Worm (Caenorhabditis elegans) whole organism, young adult: ENCODE measurements around the gene srbc-55.

Experiments used
- B0035.1 ChIP-seq: sonication (generic microtip); optimal IDR thresholded peaks from 2 replicates; lab custom pipeline; 2016; ENCODE audit warnings: missing genetic modification characterization, mild to moderate bottlenecking, missing compliant biosample characterization, missing genotype, missing genetic modification reagents
- B0336.3 ChIP-seq: fragments of 200-800 bp; sonication (Bioruptor generic); IDR thresholded peaks from 2 replicates; pipeline ENCODE4 v1.3.6; 2022; ENCODE audit warnings: missing genetic modification characterization, missing compliant biosample characterization
- C06A6.2 ChIP-seq: fragments of 200-800 bp; sonication (Bioruptor generic); conservative IDR thresholded peaks from 2 replicates; pipeline ENCODE4 v1.3.6; 2022; ENCODE audit warnings: missing genetic modification characterization, missing compliant biosample characterization
- F22D6.2 ChIP-seq: sonication (generic microtip); optimal IDR thresholded peaks from 2 replicates; lab custom pipeline; 2016; ENCODE audit warnings: mild to moderate bottlenecking, missing genetic modification characterization, missing compliant biosample characterization
- F33H1.4 ChIP-seq: fragments of 200-800 bp; sonication (Bioruptor generic); IDR thresholded peaks from 2 replicates; pipeline ENCODE4 v1.3.6; 2022; ENCODE audit warnings: missing genetic modification reagents, missing genetic modification characterization, missing compliant biosample characterization
- F49E8.2 ChIP-seq: sonication (generic microtip); optimal IDR thresholded peaks from 3 replicates; lab custom pipeline; 2017; ENCODE audit warnings: missing genetic modification characterization, mild to moderate bottlenecking, missing compliant biosample characterization, antibody characterized with exemption, moderate library complexity; ENCODE audit not compliant: insufficient read depth
- F55B11.4 ChIP-seq: sonication (generic microtip); optimal IDR thresholded peaks from 2 replicates; lab custom pipeline; 2016; ENCODE audit warnings: missing compliant biosample characterization, missing genetic modification characterization, borderline replicate concordance; ENCODE audit not compliant: insufficient read depth
- T07F8.4 ChIP-seq: sonication (generic microtip); optimal IDR thresholded peaks from 2 replicates; lab custom pipeline; 2016; ENCODE audit warnings: mild to moderate bottlenecking, missing genetic modification characterization, moderate library complexity, missing compliant biosample characterization
- Y56A3A.18 ChIP-seq: fragments of 200-800 bp; sonication (Bioruptor generic); IDR thresholded peaks from 2 replicates; pipeline ENCODE4 v1.3.6; 2022; ENCODE audit warnings: missing genetic modification reagents, missing genetic modification characterization, missing compliant biosample characterization
- Y67H2A.10 ChIP-seq: fragments of 200-800 bp; sonication (Bioruptor generic); conservative IDR thresholded peaks from 2 replicates; pipeline ENCODE4 v1.3.6; 2022; ENCODE audit warnings: missing genetic modification reagents, missing genetic modification characterization, missing compliant biosample characterization
- Y95B8A.8 ChIP-seq: fragments of 200-800 bp; sonication (Bioruptor generic); IDR thresholded peaks from 2 replicates; pipeline ENCODE4 v1.3.6; 2022; ENCODE audit warnings: missing genetic modification reagents, missing genetic modification characterization, missing compliant biosample characterization
- ZK185.1 ChIP-seq: sonication (generic microtip); optimal IDR thresholded peaks from 2 replicates; lab custom pipeline; 2016; ENCODE audit warnings: mild to moderate bottlenecking, missing genetic modification characterization, missing compliant biosample characterization; ENCODE audit not compliant: poor library complexity, severe bottlenecking
- ama-1 ChIP-seq, 3 experiments: fragments of 150-350 bp in 1 of 3; sonication (generic microtip) in 2 of 3; optimal IDR thresholded peaks; 2 replicates each; lab custom pipeline; 2014 to 2018; ENCODE audit warnings: missing biosample characterization in 2 of 3, missing genetic modification characterization in 2 of 3, missing genetic modification reagents in 2 of 3
- aptf-2 ChIP-seq: fragments of 200-800 bp; sonication (Bioruptor generic); conservative IDR thresholded peaks from 2 replicates; pipeline ENCODE4 v1.3.6; 2022; ENCODE audit warnings: missing genetic modification reagents, missing genetic modification characterization, missing compliant biosample characterization
- attf-6 ChIP-seq: fragments of 200-800 bp; sonication (Bioruptor generic); IDR thresholded peaks from 2 replicates; pipeline ENCODE4 v1.3.6; 2022; ENCODE audit warnings: missing genetic modification reagents, missing genetic modification characterization, missing compliant biosample characterization
- cebp-1 ChIP-seq, 2 experiments: fragments of 200-800 bp in 1 of 2; sonication (Bioruptor generic) in 1 of 2; sonication (generic microtip) in 1 of 2; IDR thresholded peaks in 1 of 2; optimal IDR thresholded peaks in 1 of 2; 2 replicates each; pipeline versions ENCODE4 v1.3.6 to Lab custom; 2017 to 2022; ENCODE audit warnings: missing compliant biosample characterization in 2 of 2, missing genetic modification characterization in 2 of 2, mild to moderate bottlenecking in 1 of 2, missing genetic modification reagents in 1 of 2, moderate library complexity in 1 of 2
- ceh-100 ChIP-seq: fragments of 200-800 bp; sonication (Bioruptor generic); IDR thresholded peaks from 2 replicates; pipeline ENCODE4 v1.3.6; 2022; ENCODE audit warnings: missing genetic modification reagents, missing genetic modification characterization, missing compliant biosample characterization
- ceh-27 ChIP-seq: fragments of 200-800 bp; sonication (Bioruptor generic); optimal IDR thresholded peaks from 2 replicates; lab custom pipeline; 2018; ENCODE audit warnings: mild to moderate bottlenecking, missing genetic modification characterization, moderate library complexity, missing compliant biosample characterization
- ceh-58 ChIP-seq: fragments of 200-800 bp; sonication (Bioruptor generic); IDR thresholded peaks from 2 replicates; pipeline ENCODE4 v1.3.6; 2022; ENCODE audit warnings: missing genetic modification characterization, missing compliant biosample characterization
- ceh-91 ChIP-seq: fragments of 200-800 bp; sonication (Bioruptor generic); IDR thresholded peaks from 2 replicates; pipeline ENCODE4 v1.3.6; 2022; ENCODE audit warnings: missing genetic modification reagents, missing genetic modification characterization, missing compliant biosample characterization
- die-1 ChIP-seq: sonication (generic microtip); optimal IDR thresholded peaks from 2 replicates; lab custom pipeline; 2016; ENCODE audit warnings: missing genotype, mild to moderate bottlenecking, missing genetic modification characterization, missing compliant biosample characterization
- dpl-1 ChIP-seq: fragments of 150-350 bp; optimal IDR thresholded peaks from 2 replicates; lab custom pipeline; 2014; ENCODE audit warnings: missing biosample characterization, missing genetic modification reagents, missing genetic modification characterization
- gei-17 ChIP-seq: fragments of 200-800 bp; sonication (Bioruptor generic); optimal IDR thresholded peaks from 2 replicates; lab custom pipeline; 2018; ENCODE audit warnings: mild to moderate bottlenecking, missing genetic modification characterization, missing compliant biosample characterization
- let-607 ChIP-seq, 2 experiments: fragments of 200-800 bp in 1 of 2; sonication (Bioruptor generic) in 1 of 2; sonication (generic microtip) in 1 of 2; optimal IDR thresholded peaks; 2 replicates each; lab custom pipeline; 2016 to 2018; ENCODE audit warnings: mild to moderate bottlenecking in 2 of 2, missing compliant biosample characterization in 2 of 2, missing genetic modification characterization in 2 of 2, moderate library complexity in 2 of 2, missing genotype in 1 of 2
- lin-26 ChIP-seq: fragments of 200-800 bp; sonication (Bioruptor generic); IDR thresholded peaks from 2 replicates; pipeline ENCODE4 v1.3.6; 2022; ENCODE audit warnings: missing genetic modification reagents, missing genetic modification characterization, missing compliant biosample characterization
- lsl-1 ChIP-seq: fragments of 200-800 bp; sonication (Bioruptor generic); optimal IDR thresholded peaks from 2 replicates; lab custom pipeline; 2018; ENCODE audit warnings: mild to moderate bottlenecking, missing genetic modification characterization, moderate library complexity, missing compliant biosample characterization
- lsy-27 ChIP-seq: sonication (generic microtip); optimal IDR thresholded peaks from 2 replicates; lab custom pipeline; 2017; ENCODE audit warnings: missing genetic modification characterization, mild to moderate bottlenecking, missing compliant biosample characterization, antibody characterized with exemption, missing genotype, borderline replicate concordance; ENCODE audit not compliant: insufficient read depth
- madf-6 ChIP-seq: fragments of 200-800 bp; sonication (Bioruptor generic); IDR thresholded peaks from 2 replicates; pipeline ENCODE4 v1.3.6; 2022; ENCODE audit warnings: missing genetic modification reagents, missing genetic modification characterization, missing compliant biosample characterization
- mcd-1 ChIP-seq: fragments of 200-800 bp; sonication (Bioruptor generic); IDR thresholded peaks from 2 replicates; pipeline ENCODE4 v1.3.6; 2022; ENCODE audit warnings: missing genetic modification reagents, missing genetic modification characterization, missing compliant biosample characterization
- mel-28 ChIP-seq: sonication (generic microtip); optimal IDR thresholded peaks from 2 replicates; lab custom pipeline; 2016; ENCODE audit warnings: borderline replicate concordance, mild to moderate bottlenecking, missing genetic modification characterization, missing compliant biosample characterization
- nfya-1 ChIP-seq: sonication (generic microtip); optimal IDR thresholded peaks from 2 replicates; lab custom pipeline; 2017; ENCODE audit warnings: antibody characterized with exemption, missing compliant biosample characterization, missing genetic modification characterization, borderline replicate concordance; ENCODE audit not compliant: insufficient read depth
- nhr-80 ChIP-seq: sonication (generic microtip); optimal IDR thresholded peaks from 2 replicates; lab custom pipeline; 2016; ENCODE audit warnings: missing genetic modification characterization, missing compliant biosample characterization
- nhr-90 ChIP-seq: sonication (generic microtip); optimal IDR thresholded peaks from 2 replicates; lab custom pipeline; 2016; ENCODE audit warnings: missing genotype, mild to moderate bottlenecking, missing genetic modification characterization, missing compliant biosample characterization
- rpc-1 ChIP-seq, 2 experiments: fragments of 150-350 bp in 1 of 2; sonication (generic microtip) in 1 of 2; optimal IDR thresholded peaks; 2 replicates each; lab custom pipeline; 2014 to 2018; ENCODE audit warnings: missing biosample characterization in 1 of 2, missing genetic modification characterization in 1 of 2, missing genetic modification reagents in 1 of 2, missing genotype in 1 of 2
- snpc-1.3 ChIP-seq: sonication (generic microtip); optimal IDR thresholded peaks from 2 replicates; lab custom pipeline; 2017; ENCODE audit warnings: missing genetic modification characterization, mild to moderate bottlenecking, missing compliant biosample characterization, antibody characterized with exemption, moderate library complexity, missing genotype, missing genetic modification reagents; ENCODE audit not compliant: insufficient read depth
- snpc-4 ChIP-seq, 5 experiments: fragments of 150-350 bp in 1 of 5; sonication (generic microtip) in 4 of 5; optimal IDR thresholded peaks; 2 replicates each; lab custom pipeline; 2014 to 2018; ENCODE audit warnings: missing genetic modification characterization in 5 of 5, missing biosample characterization in 3 of 5, antibody characterized with exemption in 2 of 5, mild to moderate bottlenecking in 2 of 5, missing compliant biosample characterization in 2 of 5, missing genotype in 2 of 5, moderate library complexity in 2 of 5, missing genetic modification reagents in 1 of 5
- unc-62 ChIP-seq: fragments of 150-350 bp; optimal IDR thresholded peaks from 2 replicates; lab custom pipeline; 2014; ENCODE audit warnings: missing biosample characterization, missing genetic modification reagents, missing genetic modification characterization
- zfh-2 ChIP-seq: fragments of 200-800 bp; sonication (Bioruptor generic); conservative IDR thresholded peaks from 2 replicates; pipeline ENCODE4 v1.3.6; 2022; ENCODE audit warnings: missing genetic modification reagents, missing genetic modification characterization, missing compliant biosample characterization
- ztf-6 ChIP-seq: fragments of 200-800 bp; sonication (Bioruptor generic); IDR thresholded peaks from 2 replicates; pipeline ENCODE4 v1.3.6; 2022; ENCODE audit warnings: missing genetic modification reagents, missing genetic modification characterization, missing compliant biosample characterization

Gene srbc-55

DNA sequence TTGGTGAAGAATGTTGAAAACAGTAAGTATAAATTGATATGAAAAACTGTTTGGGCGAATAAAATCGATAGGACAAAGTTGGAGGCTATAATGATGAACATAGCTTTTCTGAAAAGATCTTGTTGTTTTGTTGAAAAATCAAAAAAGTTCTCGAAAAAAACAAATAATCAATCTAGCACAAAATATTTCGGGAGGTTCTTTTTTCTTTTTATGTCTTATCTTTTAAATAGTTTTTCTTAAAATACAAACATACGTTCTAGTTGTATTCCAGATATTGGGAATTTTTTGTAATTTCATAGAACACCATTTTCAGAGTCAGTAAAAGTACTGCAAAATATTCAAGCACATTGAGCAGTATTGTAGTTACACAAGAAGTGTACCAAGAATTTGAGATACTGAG lies at the start of gene srbc-55:
srbc-55 (minus strand) TSS at position 101 of the 400 bp plus-strand sequence.
- TF ChIP-seq lsy-27 (tag; lab: Kevin White, UChicago) (no peak), unc-62 (GFP tag; lab: Kevin White, UChicago) (no peak), nhr-80 (tag; lab: Kevin White, UChicago) (no peak), aptf-2 (no peak), ceh-91 (GFP tag; lab: Robert Waterston, UW) (no peak), let-607 (tag; optimal IDR thresholded peaks at IDR 0.05; lab: Kevin White, UChicago) (no peak), ZK185.1 (no peak), snpc-4 (GFP tag; optimal IDR thresholded peaks at IDR 0.05; lab: Kevin White, UChicago) (no peak), snpc-4 (tag; optimal IDR thresholded peaks at IDR 0.05; lab: Kevin White, UChicago) (no peak), Y67H2A.10 (GFP tag; lab: Robert Waterston, UW) (no peak), rpc-1 (optimal IDR thresholded peaks at IDR 0.05; lab: Kevin White, UChicago) (no peak), rpc-1 (tag; optimal IDR thresholded peaks at IDR 0.05; lab: Kevin White, UChicago) (no peak), nfya-1 (tag; lab: Kevin White, UChicago) (no peak), B0336.3 (no peak), T07F8.4 (tag; lab: Kevin White, UChicago) (no peak), ceh-100 (GFP tag; lab: Robert Waterston, UW) (no peak), ama-1 (optimal IDR thresholded peaks at IDR 0.05; lab: Kevin White, UChicago) (no peak), ama-1 (GFP tag; optimal IDR thresholded peaks at IDR 0.05; lab: Kevin White, UChicago) (no peak), B0035.1 (tag; lab: Kevin White, UChicago) (no peak), F49E8.2 (no peak)

DNA sequence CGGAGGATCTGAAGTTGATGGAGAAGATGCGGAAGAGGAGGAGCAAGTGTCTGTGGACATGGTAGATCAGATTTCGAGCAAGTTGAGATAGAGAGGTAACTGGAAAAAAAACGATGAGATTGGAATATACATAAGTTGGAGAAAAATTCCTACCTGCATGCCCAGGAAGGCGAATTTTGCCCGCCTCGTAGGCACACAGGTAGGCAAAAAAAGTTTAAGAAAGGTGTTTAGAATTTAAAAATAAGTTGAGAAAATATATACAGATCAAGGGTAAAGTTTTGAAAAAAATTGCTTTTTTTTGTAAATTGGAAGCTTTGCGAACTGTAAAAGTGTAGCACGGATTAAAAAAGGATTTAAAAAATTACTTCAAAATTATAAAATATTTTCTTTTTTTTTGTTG lies 49.7 kb upstream of the srbc-55 start, which contains the start of gene nhr-84:
nhr-84 (minus strand) TSS at position 101 of the 400 bp plus-strand sequence.
- no peak for TF ChIP-seq nhr-90
- TF ChIP-seq zfh-2 (GFP tag; lab: Robert Waterston, UW), result no peak
- no peak for TF ChIP-seq attf-6 (GFP tag; lab: Robert Waterston, UW)

DNA sequence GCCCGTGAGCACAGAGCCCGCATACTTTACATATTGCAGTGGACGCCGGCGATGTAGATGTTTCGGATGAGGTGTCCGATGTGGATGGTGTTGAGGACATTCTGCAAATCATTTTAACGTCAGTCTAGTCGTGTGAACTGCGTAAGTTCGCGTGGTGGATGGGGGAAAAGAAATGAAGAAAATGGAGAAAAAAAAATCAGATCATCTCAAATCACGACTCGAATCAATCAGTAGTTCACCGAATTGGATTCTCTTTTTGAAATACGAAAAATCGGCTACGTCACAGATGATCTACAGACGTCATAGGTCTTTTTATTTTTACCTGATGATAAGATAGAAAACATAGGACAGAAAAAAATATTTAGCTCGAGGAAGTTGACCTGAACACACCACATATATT lies 46.5 kb upstream of the srbc-55 start, which contains the start of gene nhr-102:
nhr-102 (minus strand) TSS at position 101 of the 400 bp plus-strand sequence.
- TF ChIP-seq madf-6 (0 out of 2 replicates have a peak, but pooled peaks have one; percentile 28), Y56A3A.18 (no peak)
- TF ChIP-seq, all 124 proteins: peak for 1

DNA sequence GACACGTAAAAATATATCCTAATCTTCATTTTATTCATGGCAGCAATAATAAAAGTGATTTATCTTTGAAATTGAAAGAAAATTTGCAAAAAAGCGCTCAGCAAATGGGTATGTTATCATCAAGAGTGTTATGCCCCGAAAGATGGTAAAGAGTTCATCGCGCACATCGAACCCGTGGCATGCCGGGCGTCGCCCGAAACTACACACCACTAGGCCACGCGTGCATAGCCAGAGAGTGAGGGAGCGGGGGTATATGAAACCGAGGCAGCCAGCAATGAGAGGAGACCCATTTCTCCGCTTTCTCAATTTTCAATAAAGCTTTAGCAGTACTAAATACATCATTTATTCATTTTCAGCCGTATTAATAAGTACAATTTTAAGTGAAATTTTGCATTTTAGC lies 44.0 kb upstream of the srbc-55 start:
- TF ChIP-seq lsy-27 (tag; lab: Kevin White, UChicago), result peak; percentile 89
- TF ChIP-seq mcd-1 (GFP tag; lab: Robert Waterston, UW), result peak; percentile 84
- peak; percentile 67 for TF ChIP-seq F22D6.2 (tag; lab: Kevin White, UChicago)
- peak; percentile 68; the same call in 1 of the 2 replicates for TF ChIP-seq cebp-1 (GFP tag; IDR thresholded peaks at IDR 0.05; lab: Robert Waterston, UW)
- TF ChIP-seq cebp-1 (tag; optimal IDR thresholded peaks at IDR 0.05; lab: Kevin White, UChicago), result peak; percentile 90
- TF ChIP-seq ceh-58 (GFP tag; lab: Robert Waterston, UW), result 0 out of 2 replicates have a peak, but pooled peaks have one; percentile 85
- TF ChIP-seq mel-28, result peak; percentile 80
- peak; percentile 98 for TF ChIP-seq rpc-1 (optimal IDR thresholded peaks at IDR 0.05; lab: Kevin White, UChicago)
- TF ChIP-seq rpc-1 (tag; optimal IDR thresholded peaks at IDR 0.05; lab: Kevin White, UChicago), result peak; percentile 99
- peak; percentile 90 for TF ChIP-seq ceh-27
- TF ChIP-seq lsl-1 (GFP tag; lab: Kevin White, UChicago), result peak; percentile 71
- TF ChIP-seq dpl-1 (GFP tag; lab: Kevin White, UChicago), result peak; percentile 8
- peak; percentile 98 for TF ChIP-seq die-1 (tag; lab: Kevin White, UChicago)
- TF ChIP-seq Y95B8A.8, result 0 out of 2 replicates have a peak, but pooled peaks have one; percentile 60
- peak; percentile 73 for TF ChIP-seq gei-17 (GFP tag; lab: Kevin White, UChicago)
- peak; percentile 71 to 75 for TF ChIP-seq let-607 (tag; optimal IDR thresholded peaks at IDR 0.05; lab: Kevin White, UChicago)
- TF ChIP-seq snpc-1.3 (tag; lab: Kevin White, UChicago), result peak; percentile 94
- TF ChIP-seq C06A6.2 (GFP tag; lab: Robert Waterston, UW), result peak; percentile 83
- no peak for TF ChIP-seq F55B11.4 (tag; lab: Kevin White, UChicago)
- TF ChIP-seq ztf-6 (GFP tag; lab: Robert Waterston, UW), result peak; percentile 88
- TF ChIP-seq F33H1.4 (GFP tag; lab: Robert Waterston, UW), result peak; percentile 52
- peak; percentile 99 for TF ChIP-seq lin-26 (GFP tag; lab: Robert Waterston, UW)
- TF ChIP-seq F49E8.2, result peak; percentile 51
